Worm (Caenorhabditis elegans) whole organism, L3 larva: Measurements from ENCODE around the gene perm-1.

Source experiments
- ceh-82 ChIP-seq: fragments of 150-350 bp; optimal IDR thresholded peaks from 2 replicates; lab custom pipeline; 2014; ENCODE audit warnings: missing biosample characterization, missing genetic modification characterization
- lin-39 ChIP-seq: fragments of 150-350 bp; optimal IDR thresholded peaks from 2 replicates; lab custom pipeline; 2018; ENCODE audit warnings: missing biosample characterization, missing genetic modification reagents, missing genetic modification characterization
- mdl-1 ChIP-seq: fragments of 150-350 bp; optimal IDR thresholded peaks from 2 replicates; lab custom pipeline; 2014; ENCODE audit warnings: missing biosample characterization, missing genetic modification characterization
- nhr-23 ChIP-seq: fragments of 150-350 bp; optimal IDR thresholded peaks from 2 replicates; lab custom pipeline; 2014; ENCODE audit warnings: missing biosample characterization, missing genetic modification reagents, missing genetic modification characterization
- nhr-25 ChIP-seq: sonication (generic microtip); optimal IDR thresholded peaks from 2 replicates; lab custom pipeline; 2017; ENCODE audit warnings: missing biosample characterization, missing genetic modification characterization
- nhr-77 ChIP-seq: fragments of 150-350 bp; optimal IDR thresholded peaks from 2 replicates; lab custom pipeline; 2014; ENCODE audit warnings: missing biosample characterization, missing genetic modification characterization
- snpc-4 ChIP-seq: fragments of 150-350 bp; optimal IDR thresholded peaks from 2 replicates; lab custom pipeline; 2014; ENCODE audit warnings: missing biosample characterization, missing genetic modification characterization

DNA sequence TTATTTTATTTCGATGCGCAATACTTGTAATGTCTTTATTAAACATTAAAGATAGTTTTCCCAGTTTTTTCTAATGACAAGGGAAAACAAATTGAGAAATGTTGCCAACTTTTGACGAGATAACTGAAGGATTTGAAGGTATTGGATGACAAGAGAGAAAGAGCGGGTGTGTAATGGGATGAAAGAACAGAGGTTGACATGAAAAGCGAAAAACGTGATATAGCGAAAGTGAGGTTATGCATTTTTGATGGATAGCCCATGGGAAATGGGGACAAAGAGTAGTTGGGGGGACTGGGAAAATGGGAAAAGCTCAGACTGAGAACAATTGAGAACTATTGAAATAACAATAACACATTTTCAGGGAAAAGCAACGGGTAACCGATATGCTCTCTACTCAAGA is 14.6 kb downstream of the perm-1 start:
- TF ChIP-seq snpc-4 (no peak), nhr-25 (tag; lab: Kevin White, UChicago) (no peak), lin-39 (peak; percentile 66), ceh-82 (tag; lab: Kevin White, UChicago) (no peak), nhr-23 (tag; lab: Kevin White, UChicago) (no peak), mdl-1 (tag; lab: Kevin White, UChicago) (no peak), nhr-77 (tag; lab: Kevin White, UChicago) (no peak)
